Fruit fly (Drosophila melanogaster): ENCODE results near the gene Atg101.

- TF ChIP-seq CG34367 (tag; optimal IDR thresholded peaks at IDR 0.05) (no peak), CG12605 (GFP tag; IDR thresholded peaks at IDR 0.05) (no peak), CG10348 (GFP tag; IDR thresholded peaks at IDR 0.05) (no peak), EcR (GFP tag; optimal IDR thresholded peaks at IDR 0.05) (no peak), Snoo (tag; optimal IDR thresholded peaks at IDR 0.05) (no peak)
Measured at dm6 chrX:18748206-18748605, 43.3 kb upstream of the Atg101 start, which contains the start of gene CG12609.

Measured in whole organism, pupa.